Worm (Caenorhabditis elegans) whole organism, L4 larva: ENCODE results near the gene ubc-1.
A peak's percentile ranks its signal among the peaks of the same experiment; 100 is the strongest.
"Not testable (repeated sequence)": the region's sequence is repeated elsewhere in the genome, so short reads cannot be mapped to it uniquely, and the experiment has no call there.

Source experiments
- F10B5.3 ChIP-seq: sonication (generic microtip); optimal IDR thresholded peaks from 2 replicates; lab custom pipeline; 2016; ENCODE audit warnings: mild to moderate bottlenecking, missing genetic modification characterization, missing compliant biosample characterization
- Y48G9A.11 ChIP-seq: fragments of 200-800 bp; sonication (Bioruptor generic); IDR thresholded peaks from 2 replicates; pipeline ENCODE4 v1.3.6; 2022; ENCODE audit warnings: missing genetic modification reagents, missing genetic modification characterization, missing compliant biosample characterization
- ZK337.2 ChIP-seq: fragments of 200-800 bp; sonication (Bioruptor generic); IDR thresholded peaks from 2 replicates; pipeline ENCODE4 v1.3.6; 2022; ENCODE audit warnings: missing genetic modification reagents, missing genetic modification characterization, missing compliant biosample characterization
- ZK546.5 ChIP-seq, 2 experiments: sonication (generic microtip); optimal IDR thresholded peaks; 2 replicates each; lab custom pipeline; 2017; ENCODE audit warnings: missing biosample characterization in 2 of 2, missing genetic modification characterization in 2 of 2
- ama-1 ChIP-seq: fragments of 150-350 bp; optimal IDR thresholded peaks from 2 replicates; lab custom pipeline; 2014; ENCODE audit warnings: inconsistent platforms, mixed read lengths
- ceh-28 ChIP-seq: fragments of 150-350 bp; optimal IDR thresholded peaks from 2 replicates; lab custom pipeline; 2014; ENCODE audit warnings: missing biosample characterization, missing genetic modification reagents, missing genetic modification characterization
- ceh-44 ChIP-seq: fragments of 200-800 bp; sonication (Bioruptor generic); IDR thresholded peaks from 2 replicates; pipeline ENCODE4 v1.3.6; 2022; ENCODE audit warnings: missing genetic modification reagents, missing genetic modification characterization, missing compliant biosample characterization
- ceh-62 ChIP-seq: sonication (generic microtip); optimal IDR thresholded peaks from 2 replicates; lab custom pipeline; 2017; ENCODE audit warnings: missing biosample characterization, missing genetic modification characterization
- ceh-82 ChIP-seq: sonication (generic microtip); optimal IDR thresholded peaks from 2 replicates; lab custom pipeline; 2017; ENCODE audit warnings: missing biosample characterization, missing genetic modification characterization
- dmd-6 ChIP-seq: fragments of 200-800 bp; sonication (Bioruptor generic); IDR thresholded peaks from 2 replicates; pipeline ENCODE4 v1.3.6; 2022; ENCODE audit warnings: missing genetic modification reagents, missing genetic modification characterization, missing compliant biosample characterization
- dmd-8 ChIP-seq: fragments of 200-800 bp; sonication (Bioruptor generic); IDR thresholded peaks from 2 replicates; pipeline ENCODE4 v1.3.6; 2022; ENCODE audit warnings: missing genetic modification characterization, missing compliant biosample characterization
- dve-1 ChIP-seq: sonication (generic microtip); optimal IDR thresholded peaks from 2 replicates; lab custom pipeline; 2017; ENCODE audit warnings: antibody characterized with exemption, mild to moderate bottlenecking, missing genetic modification characterization, missing compliant biosample characterization; ENCODE audit not compliant: insufficient read depth
- egl-43 ChIP-seq: fragments of 200-800 bp; sonication (Bioruptor generic); IDR thresholded peaks from 2 replicates; pipeline ENCODE4 v1.3.6; 2022; ENCODE audit warnings: missing genetic modification reagents, missing genetic modification characterization, missing compliant biosample characterization
- hif-1 ChIP-seq, 2 experiments: sonication (generic microtip); optimal IDR thresholded peaks; 2 replicates each; lab custom pipeline; 2016 to 2017; ENCODE audit warnings: missing compliant biosample characterization in 2 of 2, missing genetic modification characterization in 2 of 2, missing genetic modification reagents in 2 of 2, missing genotype in 2 of 2, mild to moderate bottlenecking in 1 of 2
- hlh-11 ChIP-seq: fragments of 200-800 bp; sonication (Bioruptor generic); optimal IDR thresholded peaks from 2 replicates; lab custom pipeline; 2018; ENCODE audit warnings: mild to moderate bottlenecking, missing genetic modification characterization, missing compliant biosample characterization
- hlh-30 ChIP-seq: sonication (generic microtip); optimal IDR thresholded peaks from 2 replicates; lab custom pipeline; 2017; ENCODE audit warnings: antibody characterized with exemption, mild to moderate bottlenecking, missing genetic modification characterization, missing compliant biosample characterization; ENCODE audit not compliant: insufficient read depth
- hmg-1.1 ChIP-seq: fragments of 200-800 bp; sonication (Bioruptor generic); IDR thresholded peaks from 2 replicates; pipeline ENCODE4 v1.3.6; 2022; ENCODE audit warnings: missing genetic modification reagents, missing genetic modification characterization, missing compliant biosample characterization
- madf-5 ChIP-seq, 2 experiments: fragments of 200-800 bp; sonication (Bioruptor generic); IDR thresholded peaks; 2 replicates each; pipeline ENCODE4 v1.3.6; 2022; ENCODE audit warnings: missing compliant biosample characterization in 2 of 2, missing genetic modification characterization in 2 of 2
- madf-9 ChIP-seq: fragments of 200-800 bp; sonication (Bioruptor generic); conservative IDR thresholded peaks from 2 replicates; pipeline ENCODE4 v1.3.6; 2022; ENCODE audit warnings: missing genetic modification reagents, missing genetic modification characterization, missing compliant biosample characterization
- mdl-1 ChIP-seq, 2 experiments: fragments of 150-350 bp in 1 of 2; sonication (generic microtip) in 1 of 2; optimal IDR thresholded peaks; 2 replicates each; lab custom pipeline; 2014 to 2017; ENCODE audit warnings: missing biosample characterization in 2 of 2, missing genetic modification characterization in 2 of 2
- mes-2 ChIP-seq: sonication (generic microtip); optimal IDR thresholded peaks from 2 replicates; lab custom pipeline; 2016; ENCODE audit warnings: missing genotype, mild to moderate bottlenecking, missing genetic modification characterization, missing compliant biosample characterization; ENCODE audit not compliant: poor library complexity, severe bottlenecking
- nhr-102 ChIP-seq: sonication (generic microtip); optimal IDR thresholded peaks from 2 replicates; lab custom pipeline; 2016; ENCODE audit warnings: mild to moderate bottlenecking, missing genetic modification characterization, moderate library complexity, missing compliant biosample characterization
- nhr-28 ChIP-seq: fragments of 150-350 bp; optimal IDR thresholded peaks from 2 replicates; lab custom pipeline; 2014; ENCODE audit warnings: missing biosample characterization, missing genetic modification characterization
- nhr-41 ChIP-seq: fragments of 200-800 bp; sonication (Bioruptor generic); IDR thresholded peaks from 2 replicates; pipeline ENCODE4 v1.3.6; 2022; ENCODE audit warnings: missing genetic modification reagents, missing genetic modification characterization, missing compliant biosample characterization
- nhr-77 ChIP-seq: fragments of 150-350 bp; optimal IDR thresholded peaks from 2 replicates; lab custom pipeline; 2014; ENCODE audit warnings: missing biosample characterization, missing genetic modification characterization
- php-3 ChIP-seq: fragments of 200-800 bp; sonication (Bioruptor generic); IDR thresholded peaks from 2 replicates; pipeline ENCODE4 v1.3.6; 2022; ENCODE audit warnings: missing genetic modification reagents, missing genetic modification characterization, missing compliant biosample characterization
- pqm-1 ChIP-seq: sonication (generic microtip); optimal IDR thresholded peaks from 2 replicates; lab custom pipeline; 2017; ENCODE audit warnings: missing biosample characterization, missing genetic modification characterization
- rbr-2 ChIP-seq: sonication (generic microtip); optimal IDR thresholded peaks from 2 replicates; lab custom pipeline; 2016; ENCODE audit warnings: missing genotype, missing genetic modification characterization, missing compliant biosample characterization
- set-16 ChIP-seq: fragments of 200-800 bp; sonication (Bioruptor generic); IDR thresholded peaks from 2 replicates; pipeline ENCODE4 v1.3.6; 2022; ENCODE audit warnings: missing genetic modification reagents, missing genetic modification characterization, missing compliant biosample characterization
- spr-1 ChIP-seq: sonication (generic microtip); optimal IDR thresholded peaks from 2 replicates; lab custom pipeline; 2016; ENCODE audit warnings: mild to moderate bottlenecking, missing genetic modification characterization, missing compliant biosample characterization
- tag-97 ChIP-seq: fragments of 200-800 bp; sonication (Bioruptor generic); IDR thresholded peaks from 2 replicates; pipeline ENCODE4 v1.3.6; 2022; ENCODE audit warnings: missing genetic modification characterization, missing compliant biosample characterization
- unc-62 ChIP-seq, 3 experiments: fragments of 150-350 bp in 1 of 3; sonication (generic microtip); optimal IDR thresholded peaks in 2 of 3; peaks in 1 of 3; 1 replicate in 1 of 3; 2 replicates in 2 of 3; lab custom pipeline; 2014 to 2017; ENCODE audit warnings: missing biosample characterization in 3 of 3, missing genetic modification characterization in 3 of 3, missing genetic modification reagents in 3 of 3, missing genotype in 1 of 3
- ztf-7 ChIP-seq: fragments of 150-350 bp; optimal IDR thresholded peaks from 2 replicates; lab custom pipeline; 2014; ENCODE audit warnings: missing biosample characterization, missing genetic modification characterization

The ubc-1 gene

ce11 chrIV:4142986-4143385, 40.2 kb downstream of the ubc-1 start, which contains the start of gene F49F1.12:
F49F1.12 (minus strand) TSS chrIV:4143086.
- TF ChIP-seq ceh-62 (tag; lab: Kevin White, UChicago); set-16 (GFP tag; lab: Robert Waterston, UW); nhr-77 (tag; lab: Kevin White, UChicago): not testable (repeated sequence)

DNA sequence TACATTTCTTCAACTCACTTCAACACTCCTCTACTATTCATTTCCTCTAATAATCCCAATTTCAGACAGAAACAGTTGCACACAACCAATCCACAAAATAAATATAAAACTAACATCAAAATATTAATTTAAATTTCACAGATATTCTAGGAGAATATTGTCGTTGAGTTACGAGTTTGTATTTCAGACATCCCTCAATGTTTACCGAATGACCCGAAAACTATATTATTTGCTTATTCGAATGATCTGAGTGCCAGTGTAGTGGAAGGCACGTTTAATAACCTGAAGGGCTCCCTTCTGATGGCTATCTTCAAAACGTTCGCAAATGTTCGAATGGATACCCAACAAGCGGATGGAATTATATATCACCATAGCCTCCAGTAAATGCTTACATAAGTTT, 42.0 kb downstream of the ubc-1 start, which contains the start of gene R07C12.3:
Gene R07C12.3, plus strand, starts transcription at position 301 of the 400 bp plus-strand sequence.
- TF ChIP-seq madf-9 (no peak), unc-62 (GFP tag; optimal IDR thresholded peaks at IDR 0.05 in 1 of 2; lab: Kevin White, UChicago) (peak in 1 of 2 experiments; percentile 36), unc-62 (tag; optimal IDR thresholded peaks at IDR 0.05; lab: Kevin White, UChicago) (no peak)

ce11 chrIV:4147891-4148290, 45.1 kb downstream of the ubc-1 start:
- TF ChIP-seq ceh-44 (GFP tag; lab: Robert Waterston, UW) (no peak), dmd-6 (peak; percentile 70), dve-1 (tag; lab: Kevin White, UChicago) (peak; percentile 40), hlh-30 (tag; lab: Kevin White, UChicago) (no peak), nhr-77 (tag; lab: Kevin White, UChicago) (peak; percentile 75), pqm-1 (tag; lab: Kevin White, UChicago) (peak; percentile 93), madf-9 (no peak), ceh-28 (tag; lab: Kevin White, UChicago) (no peak), nhr-102 (no peak), ceh-82 (tag; lab: Kevin White, UChicago) (no peak), hlh-11 (tag; lab: Kevin White, UChicago) (peak; percentile 41), php-3 (GFP tag; lab: Robert Waterston, UW) (peak; percentile 62; the same call in 1 of the 2 replicates), ZK546.5 (tag; optimal IDR thresholded peaks at IDR 0.05; lab: Kevin White, UChicago) (no peak), spr-1 (tag; lab: Kevin White, UChicago) (no peak), nhr-28 (tag; lab: Kevin White, UChicago) (peak; percentile 76), mes-2 (no peak), hmg-1.1 (GFP tag; lab: Robert Waterston, UW) (no peak), unc-62 (GFP tag; optimal IDR thresholded peaks at IDR 0.05 in 1 of 2; lab: Kevin White, UChicago) (no peak), unc-62 (tag; optimal IDR thresholded peaks at IDR 0.05; lab: Kevin White, UChicago) (no peak), tag-97 (GFP tag; lab: Robert Waterston, UW) (no peak), ZK337.2 (no peak), ceh-62 (tag; lab: Kevin White, UChicago) (no peak), F10B5.3 (tag; lab: Kevin White, UChicago) (no peak)
- TF ChIP-seq, all 104 proteins: peak for 7

ce11 chrIV:4150138-4150537, 47.3 kb downstream of the ubc-1 start:
- peak; percentile 16; the same call in 1 of the 2 replicates for TF ChIP-seq dmd-6
- TF ChIP-seq rbr-2, result no peak
- no peak for TF ChIP-seq dmd-8
- no peak for TF ChIP-seq mdl-1 (tag; optimal IDR thresholded peaks at IDR 0.05; lab: Kevin White, UChicago)
- no peak for TF ChIP-seq hlh-11 (tag; lab: Kevin White, UChicago)
- TF ChIP-seq nhr-41, result no peak
- TF ChIP-seq egl-43 (GFP tag; lab: Robert Waterston, UW), result no peak
- TF ChIP-seq madf-5 (GFP tag; IDR thresholded peaks at IDR 0.05; lab: Robert Waterston, UW), result no peak
- TF ChIP-seq pqm-1 (tag; lab: Kevin White, UChicago), result peak; percentile 27
- no peak for TF ChIP-seq ztf-7
- TF ChIP-seq ZK546.5 (tag; optimal IDR thresholded peaks at IDR 0.05; lab: Kevin White, UChicago), result no peak
- no peak for TF ChIP-seq mes-2
- TF ChIP-seq hif-1 (tag; optimal IDR thresholded peaks at IDR 0.05; lab: Kevin White, UChicago), result no peak
- no peak for TF ChIP-seq ama-1 (lab: Kevin White, UChicago)
- TF ChIP-seq Y48G9A.11 (GFP tag; lab: Robert Waterston, UW), result no peak
